Fruit fly (Drosophila melanogaster): Measurements from ENCODE around the gene IntS12.

The IntS12 gene

DNA sequence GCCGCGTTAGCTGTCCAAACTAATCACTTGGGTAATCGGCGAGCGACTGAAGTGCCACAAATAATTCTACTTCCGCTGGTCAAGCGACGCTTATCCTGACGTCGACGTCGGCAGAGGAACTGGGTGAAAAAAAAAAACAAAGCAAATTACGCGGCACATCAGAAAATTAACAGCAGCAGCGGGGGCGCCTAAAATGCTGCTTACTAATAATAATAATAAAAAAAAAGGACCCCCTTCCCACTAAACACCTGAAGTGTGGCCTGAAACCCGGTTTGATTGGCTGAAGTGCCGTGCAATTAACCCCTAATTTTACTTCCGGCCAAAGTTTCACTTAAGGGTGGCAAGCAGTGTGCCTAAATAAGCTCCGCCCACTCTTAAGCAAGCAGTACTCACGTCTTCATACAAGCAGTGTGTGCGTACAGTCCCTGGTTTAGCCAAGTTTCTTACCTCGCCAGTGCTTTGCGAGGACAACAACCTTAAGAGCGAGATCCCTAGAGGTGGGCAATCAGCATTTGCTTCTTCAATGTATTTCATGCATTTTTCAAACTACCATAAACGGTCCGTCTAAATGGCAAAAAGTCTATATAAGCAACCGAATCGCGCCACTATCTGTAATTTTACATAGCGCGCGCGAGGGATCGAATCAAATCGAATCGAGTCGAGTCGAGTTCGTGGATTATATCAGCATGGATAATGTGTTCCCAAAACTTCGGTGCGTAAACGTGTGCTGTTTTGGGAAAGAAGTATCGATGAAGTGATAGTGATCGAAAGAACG is 18.1 kb downstream of the IntS12 start, which contains the start of the genes ro and T48 (continued):
- TF ChIP-seq abd-A (tag; optimal IDR thresholded peaks at IDR 0.05): peak; percentile 60
- peak; percentile 81; the same call in 2 of the 3 replicates for TF ChIP-seq sr (GFP tag; IDR thresholded peaks at IDR 0.05)
- TF ChIP-seq CG10366 (GFP tag; IDR thresholded peaks at IDR 0.05): peak; percentile 10; the same call in 1 of the 2 replicates
- TF ChIP-seq CG1792 (GFP tag; optimal IDR thresholded peaks at IDR 0.05): peak; percentile 9
- peak; percentile 71 for TF ChIP-seq repo (GFP tag; optimal IDR thresholded peaks at IDR 0.05)
- TF ChIP-seq CG2120 (GFP tag; optimal IDR thresholded peaks at IDR 0.05): peak; percentile 69
- peak; percentile 51 for TF ChIP-seq sisA (GFP tag; IDR thresholded peaks at IDR 0.05)
- 0 out of 2 replicates have a peak, but pooled peaks have one; percentile 41 for TF ChIP-seq CG17328 (GFP tag; IDR thresholded peaks at IDR 0.05)
- TF ChIP-seq CG17359 (tag; optimal IDR thresholded peaks at IDR 0.05): peak; percentile 53
- TF ChIP-seq CG10654 (GFP tag; optimal IDR thresholded peaks at IDR 0.05): peak; percentile 37
- TF ChIP-seq Neu2 (GFP tag; optimal IDR thresholded peaks at IDR 0.05; ENCODE audit: borderline replicate concordance): no peak
- peak; percentile 72 for TF ChIP-seq CG2712 (tag; optimal IDR thresholded peaks at IDR 0.05)
- TF ChIP-seq chn (GFP tag; optimal IDR thresholded peaks at IDR 0.05): peak; percentile 95
- TF ChIP-seq CG12659 (GFP tag; optimal IDR thresholded peaks at IDR 0.05): peak; percentile 75
- no peak for TF ChIP-seq Tbp (GFP tag; optimal IDR thresholded peaks at IDR 0.05)
- TF ChIP-seq CG1832 (GFP tag; optimal IDR thresholded peaks at IDR 0.05): no peak
- TF ChIP-seq tx (GFP tag; optimal IDR thresholded peaks at IDR 0.05): peak; percentile 17
- peak; percentile 80 for TF ChIP-seq CG42726 (GFP tag; IDR thresholded peaks at IDR 0.05; ENCODE audit: partially characterized antibody)
- peak; percentile 42 for TF ChIP-seq CG7987 (GFP tag; optimal IDR thresholded peaks at IDR 0.05)
- peak; percentile 18; the same call in 1 of the 2 replicates for TF ChIP-seq crol (GFP tag; IDR thresholded peaks at IDR 0.05)
- peak; percentile 80; the same call in 1 of the 2 replicates for TF ChIP-seq seq (GFP tag; IDR thresholded peaks at IDR 0.05)
- TF ChIP-seq Atf6 (GFP tag; IDR thresholded peaks at IDR 0.05): peak; percentile 51; the same call in 1 of the 2 replicates
- no peak for TF ChIP-seq hb (GFP tag; IDR thresholded peaks at IDR 0.05; ENCODE audit: partially characterized antibody)
- TF ChIP-seq NC2β (GFP tag; optimal IDR thresholded peaks at IDR 0.05): peak; percentile 72
- peak; percentile 62 for TF ChIP-seq MBD-R2 (GFP tag; IDR thresholded peaks at IDR 0.05)
- no peak for TF ChIP-seq Taf1 (GFP tag; IDR thresholded peaks at IDR 0.05)
- TF ChIP-seq CG6683 (GFP tag; optimal IDR thresholded peaks at IDR 0.05): peak; percentile 68
- TF ChIP-seq Gug (GFP tag; IDR thresholded peaks at IDR 0.05): peak; percentile 52; the same call in 2 of the 4 replicates
- TF ChIP-seq nom (GFP tag; optimal IDR thresholded peaks at IDR 0.05): peak; percentile 9
- no peak for TF ChIP-seq dmrt99B (tag; optimal IDR thresholded peaks at IDR 0.05)
- TF ChIP-seq CG9817 (tag; optimal IDR thresholded peaks at IDR 0.05): peak; percentile 45
- peak; percentile 15 for TF ChIP-seq eyg (GFP tag; optimal IDR thresholded peaks at IDR 0.05)
- peak; percentile 33; the same call in 1 of the 2 replicates for TF ChIP-seq Nf-YA (GFP tag; IDR thresholded peaks at IDR 0.05)
- TF ChIP-seq crc (GFP tag; optimal IDR thresholded peaks at IDR 0.05): no peak
- TF ChIP-seq Mad (GFP tag; optimal IDR thresholded peaks at IDR 0.05): peak; percentile 70
- peak; percentile 23 for TF ChIP-seq CG7556 (GFP tag; optimal IDR thresholded peaks at IDR 0.05)
- TF ChIP-seq Dp (GFP tag; optimal IDR thresholded peaks at IDR 0.05): peak; percentile 80
- TF ChIP-seq Scr (GFP tag; IDR thresholded peaks at IDR 0.05; ENCODE audit: partially characterized antibody): peak; percentile 65
- TF ChIP-seq CG10267 (tag; optimal IDR thresholded peaks at IDR 0.05): peak; percentile 76
- peak; percentile 23 for TF ChIP-seq Sox102F (GFP tag; optimal IDR thresholded peaks at IDR 0.05)
- TF ChIP-seq run (tag; optimal IDR thresholded peaks at IDR 0.05): no peak
- TF ChIP-seq usp (GFP tag; optimal IDR thresholded peaks at IDR 0.05): no peak
- no peak for TF ChIP-seq jing (GFP tag; optimal IDR thresholded peaks at IDR 0.05)
- peak; percentile 54 for TF ChIP-seq CG13775 (GFP tag; optimal IDR thresholded peaks at IDR 0.05)
- peak; percentile 51 for TF ChIP-seq CrebB (tag; optimal IDR thresholded peaks at IDR 0.05)
- TF ChIP-seq CG6813 (GFP tag; optimal IDR thresholded peaks at IDR 0.05): no peak
- TF ChIP-seq CG16779 (GFP tag; IDR thresholded peaks at IDR 0.05): 0 out of 2 replicates have a peak, but pooled peaks have one; percentile 14
- TF ChIP-seq D (optimal IDR thresholded peaks at IDR 0.05): peak; percentile 48
- TF ChIP-seq D (GFP tag; optimal IDR thresholded peaks at IDR 0.05): no peak

Measured in whole organism, embryonic.